Worm (Caenorhabditis elegans): ENCODE results near the gene C29E4.12.
A peak's percentile ranks its signal among the peaks of the same experiment; 100 is the strongest.

Gene C29E4.12

DNA sequence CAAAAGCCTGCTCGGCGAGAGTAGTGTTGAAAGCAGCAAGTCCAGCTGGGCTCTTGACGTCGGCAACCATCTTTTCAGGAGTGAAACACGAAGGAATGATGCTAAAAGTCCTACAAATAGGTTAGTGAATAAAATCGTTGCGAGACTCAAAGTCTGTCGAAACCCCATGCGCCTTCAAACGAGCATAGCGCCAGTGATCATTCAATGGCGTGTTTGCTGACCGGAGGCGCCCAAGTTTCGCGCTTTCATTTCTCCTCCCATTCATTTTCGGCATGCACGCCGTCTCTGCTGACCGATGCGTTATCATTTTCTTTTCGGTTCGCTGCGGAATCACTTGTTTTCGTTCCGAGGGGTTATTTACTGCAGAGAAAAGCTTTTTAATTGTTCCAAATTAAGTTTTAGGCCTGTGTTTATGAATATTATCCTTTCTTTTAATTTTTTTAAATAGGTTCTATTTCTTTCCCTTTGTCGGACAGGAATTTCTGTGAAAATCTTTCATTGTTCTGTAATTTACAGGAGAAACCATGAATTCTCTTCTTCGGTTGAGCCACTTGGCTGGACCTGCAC, 32.3 kb downstream of the C29E4.12 start, which contains the start of the genes eef-1B.1 and aco-2 (continued):
- TF ChIP-seq lsy-12 (tag; optimal IDR thresholded peaks at IDR 0.05): peak; percentile 91
- TF ChIP-seq fos-1 (tag; optimal IDR thresholded peaks at IDR 0.05): no peak
- peak; percentile 89 for TF ChIP-seq nhr-43 (tag; optimal IDR thresholded peaks at IDR 0.05; ENCODE audit: poor library complexity, severe bottlenecking)
- TF ChIP-seq skn-1 (tag; optimal IDR thresholded peaks at IDR 0.05): peak; percentile 85
- TF ChIP-seq nhr-77 (tag; optimal IDR thresholded peaks at IDR 0.05): no peak
- TF ChIP-seq ceh-82 (tag; optimal IDR thresholded peaks at IDR 0.05): peak; percentile 73
- peak; percentile 75 for TF ChIP-seq ceh-28 (tag; optimal IDR thresholded peaks at IDR 0.05)
- peak; percentile 28 for TF ChIP-seq elt-1 (tag; optimal IDR thresholded peaks at IDR 0.05)
- peak; percentile 85 for TF ChIP-seq snpc-4 (tag; optimal IDR thresholded peaks at IDR 0.05)
- no peak for TF ChIP-seq nhr-76 (tag; optimal IDR thresholded peaks at IDR 0.05)
- TF ChIP-seq mdl-1 (tag; optimal IDR thresholded peaks at IDR 0.05): peak; percentile 45
- peak; percentile 95 for TF ChIP-seq lin-15B (tag; optimal IDR thresholded peaks at IDR 0.05)
- peak; percentile 86 for TF ChIP-seq ama-1 (optimal IDR thresholded peaks at IDR 0.05)
- TF ChIP-seq jun-1 (tag; optimal IDR thresholded peaks at IDR 0.05): peak; percentile 89
- no peak for TF ChIP-seq ztf-11 (tag; optimal IDR thresholded peaks at IDR 0.05)
- peak; percentile 78 for TF ChIP-seq elt-2 (tag; optimal IDR thresholded peaks at IDR 0.05)
- peak; percentile 96 for TF ChIP-seq pha-4 (tag; optimal IDR thresholded peaks at IDR 0.05)
- no peak for TF ChIP-seq nhr-12 (tag; optimal IDR thresholded peaks at IDR 0.05)

ce11 chrIII:7973968-7974607, 33.1 kb downstream of the C29E4.12 start:
- peak; percentile 42 for TF ChIP-seq skn-1 (tag; optimal IDR thresholded peaks at IDR 0.05)
- TF ChIP-seq nhr-67 (tag; optimal IDR thresholded peaks at IDR 0.05): no peak
- peak; percentile 24 for TF ChIP-seq nhr-25 (tag; optimal IDR thresholded peaks at IDR 0.05)
- peak; percentile 19 for TF ChIP-seq ztf-4 (tag; optimal IDR thresholded peaks at IDR 0.05)
- peak; percentile 26 for TF ChIP-seq pqm-1 (tag; optimal IDR thresholded peaks at IDR 0.05)
- TF ChIP-seq jun-1 (tag; optimal IDR thresholded peaks at IDR 0.05): peak; percentile 60
- TF ChIP-seq nhr-43 (tag; optimal IDR thresholded peaks at IDR 0.05; ENCODE audit: poor library complexity, severe bottlenecking): peak; percentile 15
- no peak for TF ChIP-seq nhr-28 (tag; optimal IDR thresholded peaks at IDR 0.05)
- TF ChIP-seq ceh-16 (tag; optimal IDR thresholded peaks at IDR 0.05): no peak
- TF ChIP-seq lin-39 (tag; optimal IDR thresholded peaks at IDR 0.05): peak; percentile 9
- no peak for TF ChIP-seq snpc-4 (tag; optimal IDR thresholded peaks at IDR 0.05)
- TF ChIP-seq pha-4 (tag; optimal IDR thresholded peaks at IDR 0.05): peak; percentile 71
- TF ChIP-seq elt-2 (tag; optimal IDR thresholded peaks at IDR 0.05): peak; percentile 54

ce11 chrIII:7977224-7977623, 36.3 kb downstream of the C29E4.12 start:
- no peak for TF ChIP-seq ceh-9 (tag; optimal IDR thresholded peaks at IDR 0.05)
- TF ChIP-seq ceh-16 (tag; optimal IDR thresholded peaks at IDR 0.05): no peak
- no peak for TF ChIP-seq skn-1 (tag; optimal IDR thresholded peaks at IDR 0.05)
- peak; percentile 28 for TF ChIP-seq nhr-43 (tag; optimal IDR thresholded peaks at IDR 0.05; ENCODE audit: poor library complexity, severe bottlenecking)
- no peak for TF ChIP-seq pqm-1 (tag; optimal IDR thresholded peaks at IDR 0.05)
- no peak for TF ChIP-seq nfya-1 (tag; optimal IDR thresholded peaks at IDR 0.05; ENCODE audit: insufficient read depth)
- peak; percentile 22 for TF ChIP-seq R02D3.7 (tag; optimal IDR thresholded peaks at IDR 0.05)
- TF ChIP-seq ama-1 (optimal IDR thresholded peaks at IDR 0.05): peak; percentile 65
- peak; percentile 19 for TF ChIP-seq elt-2 (tag; optimal IDR thresholded peaks at IDR 0.05)
- TF ChIP-seq nhr-76 (tag; optimal IDR thresholded peaks at IDR 0.05): no peak
- peak; percentile 14 for TF ChIP-seq lsy-12 (tag; optimal IDR thresholded peaks at IDR 0.05)
- TF ChIP-seq ztf-4 (tag; optimal IDR thresholded peaks at IDR 0.05): no peak

- TF ChIP-seq unc-39 (tag; optimal IDR thresholded peaks at IDR 0.05) (no peak), skn-1 (tag; optimal IDR thresholded peaks at IDR 0.05) (no peak), tbx-2 (tag; optimal IDR thresholded peaks at IDR 0.05) (no peak), ceh-82 (tag; optimal IDR thresholded peaks at IDR 0.05) (no peak)
Measured at ce11 chrIII:7977777-7978176, 36.8 kb downstream of the C29E4.12 start, which contains the start of gene C06G4.4. C06G4.4 (minus strand) TSS chrIII:7977812.

ce11 chrIII:7978289-7978688, 37.3 kb downstream of the C29E4.12 start:
- TF ChIP-seq pha-4 (tag; optimal IDR thresholded peaks at IDR 0.05) (no peak), ama-1 (optimal IDR thresholded peaks at IDR 0.05) (peak; percentile 42)

ce11 chrIII:7978723-7979122, 37.8 kb downstream of the C29E4.12 start:
- TF ChIP-seq nhr-23 (tag; optimal IDR thresholded peaks at IDR 0.05): no peak
- no peak for TF ChIP-seq unc-62 (GFP tag; optimal IDR thresholded peaks at IDR 0.05)
- no peak for TF ChIP-seq ama-1 (optimal IDR thresholded peaks at IDR 0.05)
- peak; percentile 63 for TF ChIP-seq elt-2 (tag; optimal IDR thresholded peaks at IDR 0.05)
- TF ChIP-seq ceh-82 (tag; optimal IDR thresholded peaks at IDR 0.05): no peak
- TF ChIP-seq pha-4 (tag; optimal IDR thresholded peaks at IDR 0.05): peak; percentile 95
- TF ChIP-seq mml-1 (tag; optimal IDR thresholded peaks at IDR 0.05): no peak
- no peak for TF ChIP-seq daf-12 (tag; optimal IDR thresholded peaks at IDR 0.05)
- no peak for TF ChIP-seq snpc-4 (tag; optimal IDR thresholded peaks at IDR 0.05)
- no peak for TF ChIP-seq fkh-10 (GFP tag; optimal IDR thresholded peaks at IDR 0.05)
- no peak for TF ChIP-seq lsy-12 (tag; optimal IDR thresholded peaks at IDR 0.05)
- TF ChIP-seq ZK546.5 (tag; optimal IDR thresholded peaks at IDR 0.05): no peak
- no peak for TF ChIP-seq nhr-237 (tag; optimal IDR thresholded peaks at IDR 0.05)
- no peak for TF ChIP-seq jun-1 (tag; optimal IDR thresholded peaks at IDR 0.05)
- TF ChIP-seq lin-15B (tag; optimal IDR thresholded peaks at IDR 0.05): peak; percentile 10
- no peak for TF ChIP-seq nhr-77 (tag; optimal IDR thresholded peaks at IDR 0.05)
- no peak for TF ChIP-seq nhr-11 (tag; optimal IDR thresholded peaks at IDR 0.05)
- peak; percentile 43 for TF ChIP-seq hmg-11 (tag; optimal IDR thresholded peaks at IDR 0.05)
- TF ChIP-seq aly-2 (tag; optimal IDR thresholded peaks at IDR 0.05): no peak
